Worm (Caenorhabditis elegans) whole organism, midembryonic: ENCODE results near the gene C03B1.5.

Source experiments
- T22C8.4 ChIP-seq: fragments of 200-800 bp; sonication (Bioruptor generic); IDR thresholded peaks from 2 replicates; pipeline ENCODE4 v1.3.6; 2022; ENCODE audit warnings: missing genetic modification characterization, missing compliant biosample characterization
- cog-1 ChIP-seq: sonication (generic microtip); optimal IDR thresholded peaks from 2 replicates; lab custom pipeline; 2016; ENCODE audit warnings: missing genetic modification characterization, missing compliant biosample characterization
- flt-1 ChIP-seq: fragments of 200-800 bp; sonication (Bioruptor generic); IDR thresholded peaks from 2 replicates; pipeline ENCODE4 v1.3.6; 2022; ENCODE audit warnings: missing genetic modification characterization, missing compliant biosample characterization
- klf-2 ChIP-seq: fragments of 200-800 bp; sonication (Bioruptor generic); conservative IDR thresholded peaks from 2 replicates; pipeline ENCODE4 v1.3.6; 2022; ENCODE audit warnings: missing genetic modification reagents, missing genetic modification characterization, missing compliant biosample characterization
- med-1 ChIP-seq: sonication (generic microtip); optimal IDR thresholded peaks from 2 replicates; lab custom pipeline; 2017; ENCODE audit warnings: missing genetic modification characterization, mild to moderate bottlenecking, missing compliant biosample characterization, antibody characterized with exemption, missing genetic modification reagents; ENCODE audit not compliant: insufficient read depth
- ref-1 ChIP-seq: fragments of 200-800 bp; sonication (Bioruptor generic); conservative IDR thresholded peaks from 2 replicates; pipeline ENCODE4 v1.3.6; 2022; ENCODE audit warnings: missing genetic modification reagents, missing genetic modification characterization, missing compliant biosample characterization
- tab-1 ChIP-seq: fragments of 200-800 bp; sonication (Bioruptor generic); IDR thresholded peaks from 2 replicates; pipeline ENCODE4 v1.3.6; 2022; ENCODE audit warnings: missing genetic modification characterization, missing compliant biosample characterization
- ztf-23 ChIP-seq: fragments of 200-800 bp; sonication (Bioruptor generic); IDR thresholded peaks from 2 replicates; pipeline ENCODE4 v1.3.6; 2022; ENCODE audit warnings: missing genetic modification reagents, missing genetic modification characterization, missing compliant biosample characterization
- ztf-29 ChIP-seq: fragments of 200-800 bp; sonication (Bioruptor generic); IDR thresholded peaks from 2 replicates; pipeline ENCODE4 v1.3.6; 2022; ENCODE audit warnings: missing genetic modification reagents, missing genetic modification characterization, missing compliant biosample characterization

Gene C03B1.5

ce11 chrX:6353763-6354162 lies 1.6 kb upstream of the C03B1.5 start:
- TF ChIP-seq ztf-29 (GFP tag; lab: Robert Waterston, UW) (no peak), med-1 (GFP tag; lab: Kevin White, UChicago) (no peak), T22C8.4 (GFP tag; lab: Robert Waterston, UW) (no peak), ztf-23 (no peak), flt-1 (GFP tag; lab: Robert Waterston, UW) (no peak), cog-1 (tag; lab: Kevin White, UChicago) (no peak), tab-1 (GFP tag; lab: Robert Waterston, UW) (no peak), klf-2 (GFP tag; lab: Robert Waterston, UW) (no peak), ref-1 (no peak)

ce11 chrX:6357772-6358171 lies 2.4 kb downstream of the C03B1.5 start, which contains the start of gene C03B1.10:
C03B1.10 (minus strand) TSS chrX:6357872.
- no peak for TF ChIP-seq ztf-29 (GFP tag; lab: Robert Waterston, UW)
- no peak for TF ChIP-seq ztf-23
- TF ChIP-seq tab-1 (GFP tag; lab: Robert Waterston, UW), result no peak
- TF ChIP-seq ref-1, result no peak
- no peak for TF ChIP-seq med-1 (GFP tag; lab: Kevin White, UChicago)
- TF ChIP-seq cog-1 (tag; lab: Kevin White, UChicago), result no peak
- no peak for TF ChIP-seq klf-2 (GFP tag; lab: Robert Waterston, UW)
- no peak for TF ChIP-seq flt-1 (GFP tag; lab: Robert Waterston, UW)
- TF ChIP-seq T22C8.4 (GFP tag; lab: Robert Waterston, UW), result no peak

- TF ChIP-seq klf-2 (GFP tag; lab: Robert Waterston, UW) (no peak), ztf-23 (no peak), T22C8.4 (GFP tag; lab: Robert Waterston, UW) (no peak)
These were observed 4.7 kb downstream of the C03B1.5 start for ce11 chrX:6360077-6360476.

- TF ChIP-seq T22C8.4 (GFP tag; lab: Robert Waterston, UW), result no peak
- TF ChIP-seq med-1 (GFP tag; lab: Kevin White, UChicago), result no peak
- TF ChIP-seq tab-1 (GFP tag; lab: Robert Waterston, UW), result no peak
- no peak for TF ChIP-seq ztf-23
- TF ChIP-seq ref-1, result no peak
- no peak for TF ChIP-seq flt-1 (GFP tag; lab: Robert Waterston, UW)
- no peak for TF ChIP-seq cog-1 (tag; lab: Kevin White, UChicago)
- no peak for TF ChIP-seq klf-2 (GFP tag; lab: Robert Waterston, UW)
- TF ChIP-seq ztf-29 (GFP tag; lab: Robert Waterston, UW), result no peak
These were observed 5.3 kb downstream of the C03B1.5 start, which contains the start of gene C03B1.14 for ce11 chrX:6360658-6361057. C03B1.14 (minus strand) TSS chrX:6360758.

- TF ChIP-seq cog-1 (tag; lab: Kevin White, UChicago) (no peak), ztf-23 (no peak), ztf-29 (GFP tag; lab: Robert Waterston, UW) (no peak), tab-1 (GFP tag; lab: Robert Waterston, UW) (no peak), med-1 (GFP tag; lab: Kevin White, UChicago) (no peak), T22C8.4 (GFP tag; lab: Robert Waterston, UW) (no peak), flt-1 (GFP tag; lab: Robert Waterston, UW) (no peak), ref-1 (no peak), klf-2 (GFP tag; lab: Robert Waterston, UW) (no peak)
These were observed 8.8 kb downstream of the C03B1.5 start, which contains the start of gene C03B1.4 for ce11 chrX:6364196-6364595. C03B1.4 (plus strand) TSS chrX:6364496.

- TF ChIP-seq ztf-29 (GFP tag; lab: Robert Waterston, UW), result no peak
- TF ChIP-seq ztf-23, result no peak
- no peak for TF ChIP-seq T22C8.4 (GFP tag; lab: Robert Waterston, UW)
- no peak for TF ChIP-seq flt-1 (GFP tag; lab: Robert Waterston, UW)
- TF ChIP-seq cog-1 (tag; lab: Kevin White, UChicago), result no peak
- TF ChIP-seq klf-2 (GFP tag; lab: Robert Waterston, UW), result no peak
- no peak for TF ChIP-seq ref-1
- TF ChIP-seq med-1 (GFP tag; lab: Kevin White, UChicago), result no peak
- TF ChIP-seq tab-1 (GFP tag; lab: Robert Waterston, UW), result no peak
These were observed 10.3 kb downstream of the C03B1.5 start, which contains the start of gene C03B1.3 for ce11 chrX:6365715-6366114. C03B1.3 (plus strand) TSS chrX:6366015.

- TF ChIP-seq tab-1 (GFP tag; lab: Robert Waterston, UW), result no peak
- TF ChIP-seq cog-1 (tag; lab: Kevin White, UChicago), result no peak
- TF ChIP-seq flt-1 (GFP tag; lab: Robert Waterston, UW), result no peak
- no peak for TF ChIP-seq ztf-29 (GFP tag; lab: Robert Waterston, UW)
- no peak for TF ChIP-seq T22C8.4 (GFP tag; lab: Robert Waterston, UW)
- no peak for TF ChIP-seq klf-2 (GFP tag; lab: Robert Waterston, UW)
- no peak for TF ChIP-seq ref-1
- no peak for TF ChIP-seq med-1 (GFP tag; lab: Kevin White, UChicago)
- no peak for TF ChIP-seq ztf-23
These were observed 14.3 kb downstream of the C03B1.5 start, which contains the start of gene C03B1.2 for ce11 chrX:6369717-6370116. C03B1.2 (plus strand) TSS chrX:6370017.

- TF ChIP-seq ztf-29 (GFP tag; lab: Robert Waterston, UW) (peak; percentile 85), ztf-23 (peak; percentile 87), flt-1 (GFP tag; lab: Robert Waterston, UW) (peak; percentile 94), klf-2 (GFP tag; lab: Robert Waterston, UW) (peak; percentile 86), T22C8.4 (GFP tag; lab: Robert Waterston, UW) (peak; percentile 75), tab-1 (GFP tag; lab: Robert Waterston, UW) (peak; percentile 87), med-1 (GFP tag; lab: Kevin White, UChicago) (peak; percentile 38), ref-1 (peak; percentile 78), cog-1 (tag; lab: Kevin White, UChicago) (peak; percentile 57)
These were observed 16.1 kb downstream of the C03B1.5 start for ce11 chrX:6371192-6372116.
